Fruit fly (Drosophila melanogaster): Measurements from ENCODE around the gene RpS5a.

Gene RpS5a

dm6 chrX:17175558-17176189 lies 27.6 kb upstream of the RpS5a start (continued):
- peak; percentile 43 for TF ChIP-seq vvl (GFP tag; IDR thresholded peaks at IDR 0.05)
- TF ChIP-seq CG32767 (GFP tag; IDR thresholded peaks at IDR 0.05) = no peak
- TF ChIP-seq CG1603 (tag; optimal IDR thresholded peaks at IDR 0.05) = peak; percentile 52
- TF ChIP-seq fd64A (GFP tag; optimal IDR thresholded peaks at IDR 0.05) = no peak
- TF ChIP-seq dimm (GFP tag; IDR thresholded peaks at IDR 0.05) = no peak
- 0 out of 2 replicates have a peak, but pooled peaks have one; percentile 13 for TF ChIP-seq CG4360 (GFP tag; IDR thresholded peaks at IDR 0.05)
- TF ChIP-seq CG3838 (GFP tag; optimal IDR thresholded peaks at IDR 0.05) = peak; percentile 23
- TF ChIP-seq CkIIα-i1 (GFP tag; IDR thresholded peaks at IDR 0.05) = no peak
- TF ChIP-seq CG17361 (GFP tag; IDR thresholded peaks at IDR 0.05) = no peak
- TF ChIP-seq Dip3 (GFP tag; optimal IDR thresholded peaks at IDR 0.05) = peak; percentile 17
- peak; percentile 33 for TF ChIP-seq CG5245 (GFP tag; optimal IDR thresholded peaks at IDR 0.05)
- TF ChIP-seq pnt (GFP tag; optimal IDR thresholded peaks at IDR 0.05) = peak; percentile 20
- TF ChIP-seq CG11247 (GFP tag; IDR thresholded peaks at IDR 0.05) = peak; percentile 54
- peak; percentile 40; the same call in 1 of the 2 replicates for TF ChIP-seq CG10366 (GFP tag; IDR thresholded peaks at IDR 0.05)
- TF ChIP-seq rib (GFP tag; IDR thresholded peaks at IDR 0.05) = no peak
- TF ChIP-seq nau (GFP tag; optimal IDR thresholded peaks at IDR 0.05) = no peak
- TF ChIP-seq CG13775 (GFP tag; optimal IDR thresholded peaks at IDR 0.05) = no peak
- peak; percentile 27 for TF ChIP-seq CG17829 (tag; optimal IDR thresholded peaks at IDR 0.05)
- TF ChIP-seq al (GFP tag; IDR thresholded peaks at IDR 0.05) = no peak
- peak; percentile 22 for TF ChIP-seq Myb (GFP tag; optimal IDR thresholded peaks at IDR 0.05)
- peak in 1 of 2 experiments; percentile 70 for TF ChIP-seq Hr78 (GFP tag; optimal IDR thresholded peaks at IDR 0.05)
- TF ChIP-seq CrebB (tag; optimal IDR thresholded peaks at IDR 0.05) = no peak
- TF ChIP-seq BtbVII (GFP tag; optimal IDR thresholded peaks at IDR 0.05) = no peak
- no peak for TF ChIP-seq oc (tag; optimal IDR thresholded peaks at IDR 0.05)
- no peak for TF ChIP-seq CG3281 (GFP tag; optimal IDR thresholded peaks at IDR 0.05)
- TF ChIP-seq ind (GFP tag; optimal IDR thresholded peaks at IDR 0.05) = no peak
- no peak for TF ChIP-seq CG11560 (tag; IDR thresholded peaks at IDR 0.05)
- no peak for TF ChIP-seq CG4617 (GFP tag; optimal IDR thresholded peaks at IDR 0.05; ENCODE audit: borderline replicate concordance)
- peak; percentile 32 for TF ChIP-seq Hmr (GFP tag; optimal IDR thresholded peaks at IDR 0.05)
- no peak for TF ChIP-seq tgo (GFP tag; IDR thresholded peaks at IDR 0.05)
- peak; percentile 50 for TF ChIP-seq CoRest (tag; optimal IDR thresholded peaks at IDR 0.05)
- TF ChIP-seq emc (GFP tag; optimal IDR thresholded peaks at IDR 0.05) = no peak
- TF ChIP-seq Ptx1 (GFP tag; IDR thresholded peaks at IDR 0.05) = peak; percentile 49; the same call in 1 of the 2 replicates
- TF ChIP-seq gce (GFP tag; IDR thresholded peaks at IDR 0.05) = no peak
- TF ChIP-seq Adf1 (GFP tag; IDR thresholded peaks at IDR 0.05) = no peak
- TF ChIP-seq Poxn (GFP tag; IDR thresholded peaks at IDR 0.05) = no peak
- TF ChIP-seq Fer2 (tag; optimal IDR thresholded peaks at IDR 0.05) = no peak
- TF ChIP-seq en (GFP tag; optimal IDR thresholded peaks at IDR 0.05) = no peak
- peak; percentile 17 for TF ChIP-seq CG33557 (GFP tag; optimal IDR thresholded peaks at IDR 0.05)
- TF ChIP-seq CG7271 (tag; optimal IDR thresholded peaks at IDR 0.05) = no peak
- no peak for TF ChIP-seq gt (GFP tag; IDR thresholded peaks at IDR 0.05)
- peak; percentile 65 for TF ChIP-seq Rfx (GFP tag; IDR thresholded peaks at IDR 0.05)
- TF ChIP-seq twi (tag; optimal IDR thresholded peaks at IDR 0.05) = no peak
- no peak for TF ChIP-seq org-1 (GFP tag; optimal IDR thresholded peaks at IDR 0.05)
- no peak for TF ChIP-seq CG5953 (GFP tag; IDR thresholded peaks at IDR 0.05)
- no peak for TF ChIP-seq her (GFP tag; optimal IDR thresholded peaks at IDR 0.05)
- peak in 1 of 2 experiments; percentile 6 for TF ChIP-seq Hr51 (GFP tag; optimal IDR thresholded peaks at IDR 0.05)
- no peak for TF ChIP-seq CG10274 (GFP tag; optimal IDR thresholded peaks at IDR 0.05)
- TF ChIP-seq CG8290 (GFP tag; optimal IDR thresholded peaks at IDR 0.05) = peak; percentile 61
- TF ChIP-seq CG8290 (tag; optimal IDR thresholded peaks at IDR 0.05) = peak; percentile 38 to 74
- no peak for TF ChIP-seq CG12942 (GFP tag; optimal IDR thresholded peaks at IDR 0.05)

Measured in whole organism, embryonic.